Worm (Caenorhabditis elegans) whole organism, L2 larva: ENCODE measurements around the gene C13A2.9.

Experiments
- F13H6.1 ChIP-seq: sonication (generic microtip); optimal IDR thresholded peaks from 2 replicates; lab custom pipeline; 2016; ENCODE audit warnings: missing genetic modification characterization, missing compliant biosample characterization
- R02D3.7 ChIP-seq: fragments of 150-350 bp; optimal IDR thresholded peaks from 2 replicates; lab custom pipeline; 2014; ENCODE audit warnings: missing biosample characterization, missing genetic modification characterization
- Y55F3AM.14 ChIP-seq: fragments of 200-800 bp; sonication (Bioruptor generic); optimal IDR thresholded peaks from 2 replicates; lab custom pipeline; 2018; ENCODE audit warnings: mild to moderate bottlenecking, missing genetic modification characterization, missing compliant biosample characterization
- ZK546.5 ChIP-seq: sonication (generic microtip); optimal IDR thresholded peaks from 2 replicates; lab custom pipeline; 2017; ENCODE audit warnings: missing biosample characterization, missing genetic modification characterization
- alr-1 ChIP-seq: fragments of 150-350 bp; optimal IDR thresholded peaks from 2 replicates; lab custom pipeline; 2014; ENCODE audit warnings: missing biosample characterization, missing genetic modification characterization
- aly-2 ChIP-seq: fragments of 150-350 bp; optimal IDR thresholded peaks from 2 replicates; lab custom pipeline; 2014; ENCODE audit warnings: missing biosample characterization, missing genetic modification characterization
- ama-1 ChIP-seq: fragments of 150-350 bp; optimal IDR thresholded peaks from 2 replicates; lab custom pipeline; 2018; ENCODE audit warnings: inconsistent platforms
- blmp-1 ChIP-seq: sonication (generic microtip); optimal IDR thresholded peaks from 2 replicates; lab custom pipeline; 2017; ENCODE audit warnings: missing genetic modification characterization, mild to moderate bottlenecking, missing compliant biosample characterization, antibody characterized with exemption, moderate library complexity; ENCODE audit not compliant: insufficient read depth
- ceh-16 ChIP-seq: fragments of 150-350 bp; optimal IDR thresholded peaks from 2 replicates; lab custom pipeline; 2014; ENCODE audit warnings: missing biosample characterization, missing genetic modification characterization
- ceh-82 ChIP-seq: fragments of 150-350 bp; optimal IDR thresholded peaks from 2 replicates; lab custom pipeline; 2014; ENCODE audit warnings: missing biosample characterization, missing genetic modification characterization
- dmd-4 ChIP-seq: sonication (generic microtip); optimal IDR thresholded peaks from 2 replicates; lab custom pipeline; 2017; ENCODE audit warnings: missing biosample characterization, missing genetic modification characterization
- egl-27 ChIP-seq: sonication (generic microtip); optimal IDR thresholded peaks from 3 replicates; lab custom pipeline; 2017; ENCODE audit warnings: missing biosample characterization, missing genetic modification reagents, missing genetic modification characterization
- fos-1 ChIP-seq: fragments of 150-350 bp; optimal IDR thresholded peaks from 2 replicates; lab custom pipeline; 2014; ENCODE audit warnings: missing biosample characterization, missing genetic modification characterization
- gmeb-1 ChIP-seq: fragments of 150-350 bp; optimal IDR thresholded peaks from 2 replicates; lab custom pipeline; 2014; ENCODE audit warnings: missing biosample characterization, missing genetic modification characterization
- lin-11 ChIP-seq: fragments of 150-350 bp; sonication (generic microtip); optimal IDR thresholded peaks from 2 replicates; lab custom pipeline; 2014; ENCODE audit warnings: missing biosample characterization, missing genetic modification characterization, inconsistent platforms, mixed read lengths
- lin-13 ChIP-seq: fragments of 150-350 bp; optimal IDR thresholded peaks from 2 replicates; lab custom pipeline; 2014; ENCODE audit warnings: missing biosample characterization, missing genetic modification reagents, missing genetic modification characterization
- lin-39 ChIP-seq: fragments of 150-350 bp; optimal IDR thresholded peaks from 2 replicates; lab custom pipeline; 2014; ENCODE audit warnings: missing biosample characterization, missing genetic modification reagents, missing genetic modification characterization
- lsy-2 ChIP-seq, 2 experiments: fragments of 150-350 bp in 1 of 2; sonication (generic microtip) in 1 of 2; optimal IDR thresholded peaks; 2 replicates each; lab custom pipeline; 2014 to 2017; ENCODE audit warnings: missing biosample characterization in 2 of 2, missing genetic modification characterization in 2 of 2
- mab-5 ChIP-seq: fragments of 150-350 bp; optimal IDR thresholded peaks from 2 replicates; lab custom pipeline; 2014; ENCODE audit warnings: missing biosample characterization, missing genetic modification characterization
- mbf-1 ChIP-seq: sonication (generic microtip); optimal IDR thresholded peaks from 2 replicates; lab custom pipeline; 2017; ENCODE audit warnings: missing biosample characterization, missing genetic modification characterization
- mdl-1 ChIP-seq, 2 experiments: fragments of 150-350 bp in 1 of 2; sonication (generic microtip) in 1 of 2; optimal IDR thresholded peaks; 2 replicates each; lab custom pipeline; 2017; ENCODE audit warnings: missing biosample characterization in 2 of 2, missing genetic modification characterization in 2 of 2
- nhr-10 ChIP-seq: sonication (generic microtip); optimal IDR thresholded peaks from 2 replicates; lab custom pipeline; 2017; ENCODE audit warnings: missing biosample characterization, missing genetic modification characterization
- nhr-11 ChIP-seq: fragments of 150-350 bp; optimal IDR thresholded peaks from 2 replicates; lab custom pipeline; 2014; ENCODE audit warnings: missing biosample characterization, missing genetic modification characterization
- nhr-12 ChIP-seq: fragments of 150-350 bp; optimal IDR thresholded peaks from 2 replicates; lab custom pipeline; 2014; ENCODE audit warnings: missing biosample characterization, missing genetic modification characterization
- nhr-21 ChIP-seq: fragments of 150-350 bp; optimal IDR thresholded peaks from 2 replicates; lab custom pipeline; 2014; ENCODE audit warnings: missing biosample characterization, missing genetic modification characterization
- nhr-23 ChIP-seq: fragments of 150-350 bp; optimal IDR thresholded peaks from 2 replicates; lab custom pipeline; 2014; ENCODE audit warnings: missing biosample characterization, missing genetic modification reagents, missing genetic modification characterization
- nhr-237 ChIP-seq: fragments of 150-350 bp; optimal IDR thresholded peaks from 2 replicates; lab custom pipeline; 2014; ENCODE audit warnings: missing biosample characterization, missing genetic modification characterization
- nhr-25 ChIP-seq: fragments of 150-350 bp; sonication (generic microtip); optimal IDR thresholded peaks from 3 replicates; lab custom pipeline; 2014; ENCODE audit warnings: missing biosample characterization, missing genetic modification characterization
- nhr-77 ChIP-seq: fragments of 150-350 bp; optimal IDR thresholded peaks from 2 replicates; lab custom pipeline; 2014; ENCODE audit warnings: missing biosample characterization, missing genetic modification characterization
- peb-1 ChIP-seq: fragments of 150-350 bp; optimal IDR thresholded peaks from 2 replicates; lab custom pipeline; 2014; ENCODE audit warnings: missing biosample characterization, missing genetic modification characterization
- sem-4 ChIP-seq: fragments of 150-350 bp; optimal IDR thresholded peaks from 2 replicates; lab custom pipeline; 2014; ENCODE audit warnings: missing biosample characterization, missing genetic modification reagents, missing genetic modification characterization
- skn-1 ChIP-seq: sonication (generic microtip); optimal IDR thresholded peaks from 2 replicates; lab custom pipeline; 2017; ENCODE audit warnings: missing biosample characterization, missing genetic modification characterization
- sma-9 ChIP-seq, 2 experiments: fragments of 150-350 bp in 1 of 2; sonication (generic microtip) in 1 of 2; optimal IDR thresholded peaks; 2 replicates each; lab custom pipeline; 2014 to 2016; ENCODE audit warnings: missing genetic modification characterization in 2 of 2, mild to moderate bottlenecking in 1 of 2, missing biosample characterization in 1 of 2, missing compliant biosample characterization in 1 of 2, missing genetic modification reagents in 1 of 2, moderate library complexity in 1 of 2
- snpc-4 ChIP-seq: fragments of 150-350 bp; optimal IDR thresholded peaks from 2 replicates; lab custom pipeline; 2014; ENCODE audit warnings: missing biosample characterization, missing genetic modification characterization
- unc-39 ChIP-seq: fragments of 150-350 bp; optimal IDR thresholded peaks from 2 replicates; lab custom pipeline; 2014; ENCODE audit warnings: missing biosample characterization, missing genetic modification characterization
- unc-55 ChIP-seq: fragments of 150-350 bp; sonication (generic microtip); optimal IDR thresholded peaks from 3 replicates; lab custom pipeline; 2014; ENCODE audit warnings: missing biosample characterization, missing genetic modification reagents, missing genetic modification characterization
- unc-62 ChIP-seq: fragments of 150-350 bp; optimal IDR thresholded peaks from 2 replicates; lab custom pipeline; 2014; ENCODE audit warnings: missing biosample characterization, missing genetic modification reagents, missing genetic modification characterization
- zag-1 ChIP-seq: fragments of 150-350 bp; optimal IDR thresholded peaks from 2 replicates; lab custom pipeline; 2014; ENCODE audit warnings: missing biosample characterization, missing genetic modification characterization
- ztf-1 ChIP-seq: fragments of 200-800 bp; sonication (Bioruptor generic); conservative IDR thresholded peaks from 2 replicates; pipeline ENCODE4 v1.3.6; 2022; ENCODE audit warnings: missing genetic modification characterization, missing compliant biosample characterization
- ztf-11 ChIP-seq: sonication (generic microtip); optimal IDR thresholded peaks from 2 replicates; lab custom pipeline; 2017; ENCODE audit warnings: missing biosample characterization, missing genetic modification characterization
- ztf-4 ChIP-seq: fragments of 150-350 bp; optimal IDR thresholded peaks from 2 replicates; lab custom pipeline; 2014; ENCODE audit warnings: missing biosample characterization, missing genetic modification characterization

Gene C13A2.9

DNA sequence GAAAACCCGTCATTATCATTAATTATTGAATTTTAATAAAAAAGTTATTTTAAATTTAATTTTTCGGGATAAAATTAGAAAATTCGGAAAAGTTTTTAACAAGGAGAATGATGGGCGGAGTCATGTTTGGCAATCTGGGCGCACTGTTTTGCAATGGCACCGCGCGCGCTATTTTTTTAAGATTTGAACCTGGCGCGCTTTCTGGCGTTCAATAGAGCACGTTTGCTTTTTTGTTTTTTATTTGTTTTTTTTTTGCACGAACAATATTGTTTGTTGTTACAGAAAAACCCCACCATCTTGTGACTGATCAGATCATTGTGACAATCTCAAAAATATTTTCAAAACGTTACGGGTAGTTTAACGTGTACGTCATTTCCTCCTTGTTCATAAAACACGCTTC, 26.8 kb downstream of the C13A2.9 start, which contains the start of gene hyls-1 (continued):
- TF ChIP-seq skn-1 (tag; lab: Kevin White, UChicago) (peak; percentile 64), unc-39 (tag; lab: Kevin White, UChicago) (no peak), R02D3.7 (tag; lab: Kevin White, UChicago) (peak; percentile 1), nhr-10 (tag; lab: Kevin White, UChicago) (no peak), blmp-1 (tag; lab: Kevin White, UChicago) (peak; percentile 40), mbf-1 (no peak), lin-13 (GFP tag; lab: Kevin White, UChicago) (peak; percentile 83), mdl-1 (tag; optimal IDR thresholded peaks at IDR 0.05; lab: Kevin White, UChicago) (no peak), unc-62 (GFP tag; lab: Kevin White, UChicago) (no peak), ztf-11 (tag; lab: Kevin White, UChicago) (no peak), nhr-23 (tag; lab: Kevin White, UChicago) (no peak), ztf-4 (tag; lab: Kevin White, UChicago) (peak; percentile 53), gmeb-1 (tag; lab: Kevin White, UChicago) (peak; percentile 97), nhr-77 (tag; lab: Kevin White, UChicago) (no peak), ztf-1 (GFP tag; lab: Robert Waterston, UW) (no peak), dmd-4 (tag; lab: Kevin White, UChicago) (no peak)
- TF ChIP-seq, all 48 proteins: peak for 25

ce11 chrV:7237094-7237132, 27.0 kb downstream of the C13A2.9 start, which contains the start of gene hpo-9:
hpo-9 (minus strand) TSS chrV:7237130.
- TF ChIP-seq lin-13 (GFP tag; lab: Kevin White, UChicago) (no peak), blmp-1 (tag; lab: Kevin White, UChicago) (no peak), unc-62 (GFP tag; lab: Kevin White, UChicago) (no peak), alr-1 (tag; lab: Kevin White, UChicago) (no peak), ceh-16 (tag; lab: Kevin White, UChicago) (no peak), nhr-25 (tag; lab: Kevin White, UChicago) (no peak), snpc-4 (tag; lab: Kevin White, UChicago) (no peak), ceh-82 (tag; lab: Kevin White, UChicago) (no peak), nhr-23 (tag; lab: Kevin White, UChicago) (no peak), lin-39 (tag; lab: Kevin White, UChicago) (no peak), Y55F3AM.14 (GFP tag; lab: Kevin White, UChicago) (no peak), F13H6.1 (tag; lab: Kevin White, UChicago) (no peak), fos-1 (tag; lab: Kevin White, UChicago) (no peak), sma-9 (GFP tag; optimal IDR thresholded peaks at IDR 0.05; lab: Kevin White, UChicago) (no peak), sma-9 (tag; optimal IDR thresholded peaks at IDR 0.05; lab: Kevin White, UChicago) (no peak), ztf-4 (tag; lab: Kevin White, UChicago) (no peak), R02D3.7 (tag; lab: Kevin White, UChicago) (no peak), nhr-77 (tag; lab: Kevin White, UChicago) (no peak)

ce11 chrV:7236694-7237093, 27.2 kb downstream of the C13A2.9 start:
- TF ChIP-seq mab-5, result no peak
- no peak for TF ChIP-seq sem-4
- TF ChIP-seq aly-2 (tag; lab: Kevin White, UChicago), result no peak
- no peak for TF ChIP-seq egl-27
- TF ChIP-seq ZK546.5 (tag; lab: Kevin White, UChicago), result no peak
- no peak for TF ChIP-seq nhr-12
- TF ChIP-seq lsy-2 (tag; optimal IDR thresholded peaks at IDR 0.05; lab: Kevin White, UChicago), result no peak
- TF ChIP-seq ama-1 (lab: Kevin White, UChicago), result no peak
- TF ChIP-seq lin-13 (GFP tag; lab: Kevin White, UChicago), result no peak
- TF ChIP-seq Y55F3AM.14 (GFP tag; lab: Kevin White, UChicago), result no peak
- TF ChIP-seq nhr-10 (tag; lab: Kevin White, UChicago), result no peak
- TF ChIP-seq snpc-4 (tag; lab: Kevin White, UChicago), result no peak
- no peak for TF ChIP-seq alr-1 (tag; lab: Kevin White, UChicago)
- TF ChIP-seq skn-1 (tag; lab: Kevin White, UChicago), result no peak
- TF ChIP-seq dmd-4 (tag; lab: Kevin White, UChicago), result no peak
- no peak for TF ChIP-seq nhr-11
- TF ChIP-seq unc-55 (GFP tag; lab: Kevin White, UChicago), result no peak
- TF ChIP-seq zag-1, result no peak
- TF ChIP-seq lin-11, result no peak

- TF ChIP-seq mab-5 (no peak), nhr-21 (tag; lab: Kevin White, UChicago) (no peak), lsy-2 (tag; optimal IDR thresholded peaks at IDR 0.05; lab: Kevin White, UChicago) (no peak), aly-2 (tag; lab: Kevin White, UChicago) (no peak), nhr-10 (tag; lab: Kevin White, UChicago) (no peak), nhr-77 (tag; lab: Kevin White, UChicago) (no peak), peb-1 (tag; lab: Kevin White, UChicago) (no peak), unc-39 (tag; lab: Kevin White, UChicago) (no peak), nhr-25 (tag; lab: Kevin White, UChicago) (no peak), zag-1 (no peak), nhr-237 (tag; lab: Kevin White, UChicago) (no peak), ama-1 (lab: Kevin White, UChicago) (no peak), unc-55 (GFP tag; lab: Kevin White, UChicago) (no peak)
Measured at ce11 chrV:7234726-7235125, 29.2 kb downstream of the C13A2.9 start, which contains the start of gene C05C8.5. C05C8.5 (minus strand) TSS chrV:7234826.
